Fruit fly (Drosophila melanogaster): ENCODE measurements around the gene spen.
A peak's percentile ranks its signal among the peaks of the same experiment; 100 is the strongest.

Gene spen

DNA sequence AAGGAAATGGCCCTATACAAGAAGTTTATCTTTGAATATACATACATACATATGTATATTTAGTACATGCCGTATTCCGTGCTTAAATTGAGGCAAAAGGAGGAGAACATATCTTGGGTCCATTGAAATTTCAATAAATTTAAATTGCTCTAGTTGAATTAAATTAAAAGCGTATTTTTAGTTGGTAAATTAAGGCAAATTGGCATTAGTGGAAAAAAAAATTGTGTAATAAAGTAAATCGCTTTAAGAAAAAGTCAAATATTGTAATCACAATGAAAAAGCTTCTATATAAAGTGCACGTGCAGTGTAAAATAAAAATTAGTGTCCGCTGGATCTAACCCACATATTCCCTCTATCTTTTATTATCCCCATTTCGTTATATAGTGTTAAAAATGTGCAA, 3.4 kb downstream of the spen start:
- no peak for TF ChIP-seq Snoo (tag; optimal IDR thresholded peaks at IDR 0.05)
- TF ChIP-seq D1 (tag; optimal IDR thresholded peaks at IDR 0.05) = peak; percentile 59
- peak; percentile 10 for TF ChIP-seq CG9948 (tag; optimal IDR thresholded peaks at IDR 0.05)
- no peak for TF ChIP-seq CG15710 (tag; optimal IDR thresholded peaks at IDR 0.05)

- TF ChIP-seq CG13204 (GFP tag; optimal IDR thresholded peaks at IDR 0.05) = no peak
- TF ChIP-seq CG12605 (GFP tag; IDR thresholded peaks at IDR 0.05) = no peak
- TF ChIP-seq CG15710 (tag; optimal IDR thresholded peaks at IDR 0.05) = no peak
- no peak for TF ChIP-seq CG9948 (tag; optimal IDR thresholded peaks at IDR 0.05)
- no peak for TF ChIP-seq Pif1B (GFP tag; optimal IDR thresholded peaks at IDR 0.05)
- no peak for TF ChIP-seq Snoo (tag; optimal IDR thresholded peaks at IDR 0.05)
- no peak for TF ChIP-seq CG32121 (GFP tag; IDR thresholded peaks at IDR 0.05)
- no peak for TF ChIP-seq EcR (GFP tag; optimal IDR thresholded peaks at IDR 0.05)
- no peak for TF ChIP-seq gl (tag; optimal IDR thresholded peaks at IDR 0.05)
Measured at dm6 chr2L:163229-163628, 4.4 kb downstream of the spen start.

- peak; percentile 3 for TF ChIP-seq EcR (GFP tag; optimal IDR thresholded peaks at IDR 0.05)
- no peak for TF ChIP-seq CG10348 (GFP tag; IDR thresholded peaks at IDR 0.05)
- TF ChIP-seq CG12605 (GFP tag; IDR thresholded peaks at IDR 0.05) = no peak
- no peak for TF ChIP-seq CG32121 (GFP tag; IDR thresholded peaks at IDR 0.05)
- no peak for TF ChIP-seq CG8301 (tag; optimal IDR thresholded peaks at IDR 0.05)
- TF ChIP-seq D1 (tag; optimal IDR thresholded peaks at IDR 0.05) = peak; percentile 2
- TF ChIP-seq CG17806 (tag; optimal IDR thresholded peaks at IDR 0.05) = no peak
- no peak for TF ChIP-seq Pif1A (GFP tag; optimal IDR thresholded peaks at IDR 0.05)
- TF ChIP-seq CG14655 (GFP tag; optimal IDR thresholded peaks at IDR 0.05) = peak; percentile 14
- TF ChIP-seq Snoo (tag; optimal IDR thresholded peaks at IDR 0.05) = no peak
- TF ChIP-seq Ets98B (GFP tag; IDR thresholded peaks at IDR 0.05) = no peak
- no peak for TF ChIP-seq gl (tag; optimal IDR thresholded peaks at IDR 0.05)
- no peak for TF ChIP-seq CG15710 (tag; optimal IDR thresholded peaks at IDR 0.05)
- no peak for TF ChIP-seq fd96Ca (GFP tag; IDR thresholded peaks at IDR 0.05)
- no peak for TF ChIP-seq CG34367 (tag; optimal IDR thresholded peaks at IDR 0.05)
- TF ChIP-seq CG8159 (tag; optimal IDR thresholded peaks at IDR 0.05) = peak; percentile 18
- no peak for TF ChIP-seq CG13204 (GFP tag; optimal IDR thresholded peaks at IDR 0.05)
- TF ChIP-seq CG4496 (GFP tag; IDR thresholded peaks at IDR 0.05) = no peak
- TF ChIP-seq CG9948 (tag; optimal IDR thresholded peaks at IDR 0.05) = no peak
- TF ChIP-seq rn (GFP tag; IDR thresholded peaks at IDR 0.05) = no peak
- no peak for TF ChIP-seq Pif1B (GFP tag; optimal IDR thresholded peaks at IDR 0.05)
Measured at dm6 chr2L:165253-165890, 6.5 kb downstream of the spen start.

DNA sequence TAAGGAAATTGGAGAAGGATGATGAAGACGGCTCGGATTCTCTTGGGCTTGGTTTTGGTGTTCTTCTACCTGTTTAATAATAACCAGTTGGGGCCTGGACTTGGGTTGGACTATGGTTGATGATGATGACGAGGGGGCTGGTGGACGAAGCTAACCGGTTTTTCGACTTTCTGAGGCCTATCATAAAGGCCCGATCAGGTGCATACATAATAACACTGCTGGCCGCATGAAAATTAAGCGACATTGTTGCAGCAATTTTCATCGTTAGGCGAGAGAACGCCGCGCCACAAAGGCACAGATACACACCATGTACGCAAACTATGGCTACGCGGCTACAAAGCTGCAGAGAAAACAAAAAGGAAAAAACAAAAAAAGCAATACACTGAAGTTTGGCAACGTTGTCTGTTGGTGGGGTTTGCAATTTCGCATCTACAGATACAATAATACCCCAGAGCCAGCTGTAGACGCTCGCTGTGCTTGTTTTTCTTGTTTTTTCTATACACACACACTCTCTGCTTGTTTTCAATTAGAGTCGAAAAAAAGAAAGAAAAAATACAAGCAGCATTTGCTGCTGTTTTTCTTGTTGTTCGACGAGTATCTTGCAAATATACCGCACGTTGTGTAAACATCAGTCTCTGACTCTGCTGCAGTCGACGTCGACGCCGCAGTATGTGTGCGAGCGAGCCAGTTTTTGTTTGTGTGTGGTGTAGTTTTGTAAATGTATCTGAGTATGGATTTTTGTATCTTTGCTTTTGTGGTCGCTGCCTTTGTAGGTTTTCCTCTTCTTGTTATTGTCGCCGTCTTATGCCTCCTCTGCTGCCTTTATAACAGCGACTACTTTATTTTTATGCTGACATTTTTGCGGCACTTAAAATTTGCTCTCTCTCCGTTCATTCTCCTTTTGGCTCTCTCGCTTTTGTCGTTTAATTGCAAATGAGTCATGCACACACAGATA, 7.6 kb downstream of the spen start:
- TF ChIP-seq EcR (GFP tag; optimal IDR thresholded peaks at IDR 0.05) (peak; percentile 82), CG12605 (GFP tag; IDR thresholded peaks at IDR 0.05) (no peak), CG13204 (GFP tag; optimal IDR thresholded peaks at IDR 0.05) (peak; percentile 97), Pif1A (GFP tag; optimal IDR thresholded peaks at IDR 0.05) (peak; percentile 97), CG10348 (GFP tag; IDR thresholded peaks at IDR 0.05) (no peak), Ets98B (GFP tag; IDR thresholded peaks at IDR 0.05) (no peak), CG14655 (GFP tag; optimal IDR thresholded peaks at IDR 0.05) (peak; percentile 98), Pif1B (GFP tag; optimal IDR thresholded peaks at IDR 0.05) (peak; percentile 97), gl (tag; optimal IDR thresholded peaks at IDR 0.05) (peak; percentile 99), CG9948 (tag; optimal IDR thresholded peaks at IDR 0.05) (peak; percentile 90), CG34367 (tag; optimal IDR thresholded peaks at IDR 0.05) (peak; percentile 95), fd96Ca (GFP tag; IDR thresholded peaks at IDR 0.05) (no peak), CG15710 (tag; optimal IDR thresholded peaks at IDR 0.05) (peak; percentile 92), CG32121 (GFP tag; IDR thresholded peaks at IDR 0.05) (no peak), D1 (tag; optimal IDR thresholded peaks at IDR 0.05) (peak; percentile 80), Snoo (tag; optimal IDR thresholded peaks at IDR 0.05) (peak; percentile 72), rn (GFP tag; IDR thresholded peaks at IDR 0.05) (no peak), CG4496 (GFP tag; IDR thresholded peaks at IDR 0.05) (no peak), CG17806 (tag; optimal IDR thresholded peaks at IDR 0.05) (peak; percentile 90), CG8301 (tag; optimal IDR thresholded peaks at IDR 0.05) (peak; percentile 97), CG8159 (tag; optimal IDR thresholded peaks at IDR 0.05) (peak; percentile 88)

DNA sequence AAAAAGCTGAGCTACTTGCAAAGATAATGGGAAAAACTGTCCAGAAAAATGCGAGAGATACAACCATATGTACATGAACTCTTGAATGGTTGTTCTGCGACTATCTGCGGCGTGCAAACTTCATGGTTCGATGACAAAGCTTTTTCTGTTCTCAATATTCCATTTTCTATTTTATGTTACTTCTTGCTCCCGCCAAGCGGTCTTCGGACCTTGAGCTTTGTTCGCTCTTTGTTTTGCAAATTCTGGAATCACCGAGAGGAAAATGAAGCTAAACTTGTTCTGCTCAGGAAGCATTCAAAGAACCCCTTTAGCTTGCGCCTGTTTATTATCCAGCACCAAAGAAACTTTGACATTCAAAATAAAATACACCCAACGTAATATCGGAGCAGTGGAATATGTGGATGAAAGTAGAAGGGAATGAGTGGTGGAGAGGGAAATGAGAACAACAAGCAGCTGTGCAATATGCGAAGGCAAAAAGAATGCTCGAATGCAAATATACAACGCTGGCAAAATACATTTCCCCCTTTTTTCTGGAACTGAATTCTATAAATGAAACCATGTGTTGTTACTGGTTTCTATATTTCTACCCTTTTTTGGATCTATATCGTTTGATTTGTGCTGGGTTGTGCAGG, 9.6 kb downstream of the spen start:
- TF ChIP-seq CG8301 (tag; optimal IDR thresholded peaks at IDR 0.05) = peak; percentile 33
- no peak for TF ChIP-seq Pif1B (GFP tag; optimal IDR thresholded peaks at IDR 0.05)
- TF ChIP-seq Snoo (tag; optimal IDR thresholded peaks at IDR 0.05) = no peak
- TF ChIP-seq CG15710 (tag; optimal IDR thresholded peaks at IDR 0.05) = peak; percentile 33
- TF ChIP-seq CG14655 (GFP tag; optimal IDR thresholded peaks at IDR 0.05) = peak; percentile 42
- TF ChIP-seq CG4496 (GFP tag; IDR thresholded peaks at IDR 0.05) = no peak
- no peak for TF ChIP-seq CG10348 (GFP tag; IDR thresholded peaks at IDR 0.05)
- peak; percentile 6 for TF ChIP-seq CG8159 (tag; optimal IDR thresholded peaks at IDR 0.05)
- no peak for TF ChIP-seq Ets98B (GFP tag; IDR thresholded peaks at IDR 0.05)
- TF ChIP-seq rn (GFP tag; IDR thresholded peaks at IDR 0.05) = no peak
- TF ChIP-seq CG17806 (tag; optimal IDR thresholded peaks at IDR 0.05) = peak; percentile 28
- TF ChIP-seq CG34367 (tag; optimal IDR thresholded peaks at IDR 0.05) = peak; percentile 5
- TF ChIP-seq fd96Ca (GFP tag; IDR thresholded peaks at IDR 0.05) = no peak
- peak; percentile 36; the same call in 1 of the 2 replicates for TF ChIP-seq CG12605 (GFP tag; IDR thresholded peaks at IDR 0.05)
- no peak for TF ChIP-seq D1 (tag; optimal IDR thresholded peaks at IDR 0.05)
- peak; percentile 69 for TF ChIP-seq CG13204 (GFP tag; optimal IDR thresholded peaks at IDR 0.05)
- no peak for TF ChIP-seq CG9948 (tag; optimal IDR thresholded peaks at IDR 0.05)
- peak; percentile 40 for TF ChIP-seq Pif1A (GFP tag; optimal IDR thresholded peaks at IDR 0.05)
- TF ChIP-seq EcR (GFP tag; optimal IDR thresholded peaks at IDR 0.05) = peak; percentile 61
- no peak for TF ChIP-seq CG32121 (GFP tag; IDR thresholded peaks at IDR 0.05)
- TF ChIP-seq gl (tag; optimal IDR thresholded peaks at IDR 0.05) = peak; percentile 77
